Worm (Caenorhabditis elegans): ENCODE measurements around the gene C50D2.1.

Gene C50D2.1

DNA sequence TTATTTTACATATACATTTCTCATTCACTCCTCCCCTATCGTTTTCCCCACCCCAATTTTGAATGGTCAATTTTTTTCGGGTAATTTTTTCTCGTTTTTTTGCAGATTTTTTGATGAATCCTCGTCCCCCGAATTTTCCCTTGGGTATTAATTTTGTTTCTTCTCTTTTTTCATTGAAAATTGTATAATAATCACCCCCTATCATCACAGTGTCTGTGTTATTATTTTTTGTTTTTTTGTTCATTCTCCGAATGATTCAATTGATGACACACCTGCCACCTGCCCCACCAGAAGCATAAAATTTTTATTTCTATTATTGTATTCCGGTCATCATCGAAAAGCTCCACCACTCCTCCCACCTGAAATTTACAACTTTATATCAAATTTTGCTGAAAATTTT, 40.9 kb downstream of the C50D2.1 start, which contains the start of gene T25D3.3:
Gene T25D3.3, plus strand, starts transcription at position 301 of the 400 bp plus-strand sequence.
- TF ChIP-seq nhr-237 (tag; optimal IDR thresholded peaks at IDR 0.05) (no peak), pag-3 (tag; optimal IDR thresholded peaks at IDR 0.05; ENCODE audit: borderline replicate concordance, insufficient read depth) (no peak), unc-130 (tag; optimal IDR thresholded peaks at IDR 0.05) (no peak), unc-62 (GFP tag; optimal IDR thresholded peaks at IDR 0.05) (no peak), Y116A8C.19 (tag; optimal IDR thresholded peaks at IDR 0.05; ENCODE audit: borderline replicate concordance) (no peak), lin-14 (GFP tag; optimal IDR thresholded peaks at IDR 0.05) (no peak), mep-1 (tag; optimal IDR thresholded peaks at IDR 0.05) (no peak), pax-3 (tag; optimal IDR thresholded peaks at IDR 0.05) (no peak), jun-1 (tag; optimal IDR thresholded peaks at IDR 0.05) (no peak), ceh-63 (GFP tag; optimal IDR thresholded peaks at IDR 0.05) (no peak), nhr-77 (tag; optimal IDR thresholded peaks at IDR 0.05) (no peak), unc-30 (tag; optimal IDR thresholded peaks at IDR 0.05) (no peak), isw-1 (GFP tag; IDR thresholded peaks at IDR 0.05) (no peak), tlp-1 (tag; optimal IDR thresholded peaks at IDR 0.05) (no peak), irx-1 (tag; optimal IDR thresholded peaks at IDR 0.05) (no peak), sup-37 (GFP tag; optimal IDR thresholded peaks at IDR 0.05) (no peak)

DNA sequence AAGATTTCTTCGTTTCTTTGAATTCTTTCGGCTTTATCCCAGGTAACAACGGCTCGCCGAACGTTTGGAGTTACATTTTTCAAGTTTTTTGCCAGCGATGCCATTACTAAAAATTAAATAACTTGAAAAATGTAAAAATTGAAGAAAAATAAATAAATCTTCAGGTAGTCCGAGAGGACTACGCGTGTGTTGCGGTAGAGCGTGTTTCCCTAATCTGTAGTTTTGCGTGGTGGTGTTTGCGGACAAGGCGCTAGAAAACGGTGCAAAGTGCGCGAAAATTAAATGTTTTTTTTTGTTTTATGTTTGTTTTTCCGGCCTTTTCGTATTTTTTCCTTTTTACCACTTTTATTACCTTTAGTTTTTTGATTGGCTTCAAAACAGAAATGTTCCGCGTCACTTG, 44.5 kb downstream of the C50D2.1 start, which contains the start of gene mrpl-28:
Gene mrpl-28, minus strand, starts transcription at position 106 of the 400 bp plus-strand sequence.
- peak; percentile 89 for TF ChIP-seq pax-3 (tag; optimal IDR thresholded peaks at IDR 0.05)
- TF ChIP-seq xbp-1 (tag; optimal IDR thresholded peaks at IDR 0.05), result peak; percentile 96
- TF ChIP-seq efl-1 (optimal IDR thresholded peaks at IDR 0.05), result peak; percentile 93 to 98
- TF ChIP-seq efl-1 (GFP tag; optimal IDR thresholded peaks at IDR 0.05 in 1 of 2), result peak; percentile 97 to 100
- TF ChIP-seq nhr-12 (tag; optimal IDR thresholded peaks at IDR 0.05), result peak; percentile 52
- TF ChIP-seq grh-1 (GFP tag; IDR thresholded peaks at IDR 0.05), result peak; percentile 93
- peak; percentile 92 for TF ChIP-seq ceh-88 (GFP tag; IDR thresholded peaks at IDR 0.05)
- peak; percentile 97 for TF ChIP-seq nhr-20 (tag; optimal IDR thresholded peaks at IDR 0.05)
- peak; percentile 100 for TF ChIP-seq F16B12.6 (tag; optimal IDR thresholded peaks at IDR 0.05)
- TF ChIP-seq Y116A8C.19 (tag; optimal IDR thresholded peaks at IDR 0.05; ENCODE audit: borderline replicate concordance), result no peak
- peak; percentile 74 for TF ChIP-seq fkh-4 (tag; optimal IDR thresholded peaks at IDR 0.05; ENCODE audit: borderline replicate concordance)
- peak; percentile 98 for TF ChIP-seq nhr-47 (tag; optimal IDR thresholded peaks at IDR 0.05)
- peak; percentile 97 to 98 (median 97) for TF ChIP-seq dpl-1 (GFP tag; optimal IDR thresholded peaks at IDR 0.05)
- peak; percentile 97 for TF ChIP-seq lin-13 (GFP tag; optimal IDR thresholded peaks at IDR 0.05)
- TF ChIP-seq pag-3 (tag; optimal IDR thresholded peaks at IDR 0.05; ENCODE audit: borderline replicate concordance, insufficient read depth), result no peak
- peak; percentile 86 for TF ChIP-seq mab-9 (GFP tag; IDR thresholded peaks at IDR 0.05)
- peak; percentile 96 for TF ChIP-seq unc-86 (tag; optimal IDR thresholded peaks at IDR 0.05)
- TF ChIP-seq unc-62 (GFP tag; optimal IDR thresholded peaks at IDR 0.05), result no peak
- peak; percentile 97 for TF ChIP-seq rnt-1 (tag; optimal IDR thresholded peaks at IDR 0.05)
- peak; percentile 97 for TF ChIP-seq tbx-2 (tag; optimal IDR thresholded peaks at IDR 0.05)
- peak; percentile 95 to 98 for TF ChIP-seq lin-35 (GFP tag; optimal IDR thresholded peaks at IDR 0.05)
- TF ChIP-seq ztf-4 (tag; optimal IDR thresholded peaks at IDR 0.05), result peak; percentile 93
- TF ChIP-seq C16A3.4 (tag; optimal IDR thresholded peaks at IDR 0.05), result peak; percentile 95
- TF ChIP-seq ces-1 (GFP tag; optimal IDR thresholded peaks at IDR 0.05), result no peak
- peak; percentile 63 for TF ChIP-seq fkh-10 (GFP tag; optimal IDR thresholded peaks at IDR 0.05)
- peak; percentile 65 for TF ChIP-seq nhr-237 (tag; optimal IDR thresholded peaks at IDR 0.05)
- peak; percentile 94 for TF ChIP-seq egl-13 (tag; optimal IDR thresholded peaks at IDR 0.05)
- TF ChIP-seq nhr-19 (GFP tag; conservative IDR thresholded peaks at IDR 0.05), result peak; percentile 95
- TF ChIP-seq zag-1 (tag; optimal IDR thresholded peaks at IDR 0.05), result peak; percentile 56
- peak; percentile 94 for TF ChIP-seq isw-1 (GFP tag; IDR thresholded peaks at IDR 0.05)
- no peak for TF ChIP-seq alr-1 (tag; optimal IDR thresholded peaks at IDR 0.05; ENCODE audit: borderline replicate concordance)
- peak; percentile 84 for TF ChIP-seq sox-4 (tag; optimal IDR thresholded peaks at IDR 0.05)
- TF ChIP-seq unc-30 (tag; optimal IDR thresholded peaks at IDR 0.05), result peak; percentile 71
- peak in 1 of 2 experiments; percentile 40 for TF ChIP-seq egl-27 (tag; optimal IDR thresholded peaks at IDR 0.05)
- TF ChIP-seq pqm-1 (tag; optimal IDR thresholded peaks at IDR 0.05), result peak; percentile 19
- no peak for TF ChIP-seq ets-5 (GFP tag; IDR thresholded peaks at IDR 0.05)
- TF ChIP-seq mep-1 (tag; optimal IDR thresholded peaks at IDR 0.05), result peak; percentile 97
- TF ChIP-seq mdl-1 (tag; optimal IDR thresholded peaks at IDR 0.05), result peak in 1 of 2 experiments; percentile 85
- TF ChIP-seq elt-2 (tag; optimal IDR thresholded peaks at IDR 0.05), result peak; percentile 81
- peak; percentile 68 for TF ChIP-seq mef-2 (tag; optimal IDR thresholded peaks at IDR 0.05)
- TF ChIP-seq unc-98 (GFP tag; IDR thresholded peaks at IDR 0.05), result peak; percentile 82
- TF ChIP-seq aha-1 (tag; optimal IDR thresholded peaks at IDR 0.05), result peak; percentile 69
